Worm (Caenorhabditis elegans) whole organism, L2 larva: Measurements from ENCODE around the gene clc-11.

ENCODE experiments used
- F13H6.1 ChIP-seq: sonication (generic microtip); optimal IDR thresholded peaks from 2 replicates; lab custom pipeline; 2016; ENCODE audit warnings: missing genetic modification characterization, missing compliant biosample characterization
- R02D3.7 ChIP-seq: fragments of 150-350 bp; optimal IDR thresholded peaks from 2 replicates; lab custom pipeline; 2014; ENCODE audit warnings: missing biosample characterization, missing genetic modification characterization
- Y55F3AM.14 ChIP-seq: fragments of 200-800 bp; sonication (Bioruptor generic); optimal IDR thresholded peaks from 2 replicates; lab custom pipeline; 2018; ENCODE audit warnings: mild to moderate bottlenecking, missing genetic modification characterization, missing compliant biosample characterization
- aly-2 ChIP-seq: fragments of 150-350 bp; optimal IDR thresholded peaks from 2 replicates; lab custom pipeline; 2014; ENCODE audit warnings: missing biosample characterization, missing genetic modification characterization
- ama-1 ChIP-seq: fragments of 150-350 bp; optimal IDR thresholded peaks from 2 replicates; lab custom pipeline; 2018; ENCODE audit warnings: inconsistent platforms
- ceh-16 ChIP-seq: fragments of 150-350 bp; optimal IDR thresholded peaks from 2 replicates; lab custom pipeline; 2014; ENCODE audit warnings: missing biosample characterization, missing genetic modification characterization
- ceh-82 ChIP-seq: fragments of 150-350 bp; optimal IDR thresholded peaks from 2 replicates; lab custom pipeline; 2014; ENCODE audit warnings: missing biosample characterization, missing genetic modification characterization
- crh-2 ChIP-seq: sonication (generic microtip); optimal IDR thresholded peaks from 2 replicates; lab custom pipeline; 2017; ENCODE audit warnings: missing biosample characterization, missing genetic modification characterization
- dmd-4 ChIP-seq: sonication (generic microtip); optimal IDR thresholded peaks from 2 replicates; lab custom pipeline; 2017; ENCODE audit warnings: missing biosample characterization, missing genetic modification characterization
- egl-27 ChIP-seq: sonication (generic microtip); optimal IDR thresholded peaks from 3 replicates; lab custom pipeline; 2017; ENCODE audit warnings: missing biosample characterization, missing genetic modification reagents, missing genetic modification characterization
- elt-1 ChIP-seq: fragments of 150-350 bp; optimal IDR thresholded peaks from 2 replicates; lab custom pipeline; 2014; ENCODE audit warnings: missing biosample characterization, missing genetic modification characterization
- elt-3 ChIP-seq: sonication (generic microtip); optimal IDR thresholded peaks from 2 replicates; lab custom pipeline; 2017; ENCODE audit warnings: missing biosample characterization, missing genetic modification characterization
- fos-1 ChIP-seq: fragments of 150-350 bp; optimal IDR thresholded peaks from 2 replicates; lab custom pipeline; 2014; ENCODE audit warnings: missing biosample characterization, missing genetic modification characterization
- gmeb-1 ChIP-seq: fragments of 150-350 bp; optimal IDR thresholded peaks from 2 replicates; lab custom pipeline; 2014; ENCODE audit warnings: missing biosample characterization, missing genetic modification characterization
- lin-11 ChIP-seq: fragments of 150-350 bp; sonication (generic microtip); optimal IDR thresholded peaks from 2 replicates; lab custom pipeline; 2014; ENCODE audit warnings: missing biosample characterization, missing genetic modification characterization, inconsistent platforms, mixed read lengths
- lin-13 ChIP-seq: fragments of 150-350 bp; optimal IDR thresholded peaks from 2 replicates; lab custom pipeline; 2014; ENCODE audit warnings: missing biosample characterization, missing genetic modification reagents, missing genetic modification characterization
- lin-39 ChIP-seq: fragments of 150-350 bp; optimal IDR thresholded peaks from 2 replicates; lab custom pipeline; 2014; ENCODE audit warnings: missing biosample characterization, missing genetic modification reagents, missing genetic modification characterization
- mdl-1 ChIP-seq, 2 experiments: fragments of 150-350 bp in 1 of 2; sonication (generic microtip) in 1 of 2; optimal IDR thresholded peaks; 2 replicates each; lab custom pipeline; 2017; ENCODE audit warnings: missing biosample characterization in 2 of 2, missing genetic modification characterization in 2 of 2
- nhr-11 ChIP-seq: fragments of 150-350 bp; optimal IDR thresholded peaks from 2 replicates; lab custom pipeline; 2014; ENCODE audit warnings: missing biosample characterization, missing genetic modification characterization
- nhr-12 ChIP-seq: fragments of 150-350 bp; optimal IDR thresholded peaks from 2 replicates; lab custom pipeline; 2014; ENCODE audit warnings: missing biosample characterization, missing genetic modification characterization
- nhr-129 ChIP-seq: fragments of 150-350 bp; optimal IDR thresholded peaks from 2 replicates; lab custom pipeline; 2014; ENCODE audit warnings: missing biosample characterization, missing genetic modification characterization
- nhr-21 ChIP-seq: fragments of 150-350 bp; optimal IDR thresholded peaks from 2 replicates; lab custom pipeline; 2014; ENCODE audit warnings: missing biosample characterization, missing genetic modification characterization
- nhr-237 ChIP-seq: fragments of 150-350 bp; optimal IDR thresholded peaks from 2 replicates; lab custom pipeline; 2014; ENCODE audit warnings: missing biosample characterization, missing genetic modification characterization
- nhr-6 ChIP-seq: fragments of 150-350 bp; optimal IDR thresholded peaks from 2 replicates; lab custom pipeline; 2014; ENCODE audit warnings: missing biosample characterization, missing genetic modification characterization
- sem-4 ChIP-seq: fragments of 150-350 bp; optimal IDR thresholded peaks from 2 replicates; lab custom pipeline; 2014; ENCODE audit warnings: missing biosample characterization, missing genetic modification reagents, missing genetic modification characterization
- skn-1 ChIP-seq: sonication (generic microtip); optimal IDR thresholded peaks from 2 replicates; lab custom pipeline; 2017; ENCODE audit warnings: missing biosample characterization, missing genetic modification characterization
- sma-3 ChIP-seq: sonication (generic microtip); optimal IDR thresholded peaks from 2 replicates; lab custom pipeline; 2016; ENCODE audit warnings: missing genetic modification reagents, missing genetic modification characterization, missing compliant biosample characterization
- sma-9 ChIP-seq, 2 experiments: fragments of 150-350 bp in 1 of 2; sonication (generic microtip) in 1 of 2; optimal IDR thresholded peaks; 2 replicates each; lab custom pipeline; 2014 to 2016; ENCODE audit warnings: missing genetic modification characterization in 2 of 2, mild to moderate bottlenecking in 1 of 2, missing biosample characterization in 1 of 2, missing compliant biosample characterization in 1 of 2, missing genetic modification reagents in 1 of 2, moderate library complexity in 1 of 2
- snpc-4 ChIP-seq: fragments of 150-350 bp; optimal IDR thresholded peaks from 2 replicates; lab custom pipeline; 2014; ENCODE audit warnings: missing biosample characterization, missing genetic modification characterization
- unc-39 ChIP-seq: fragments of 150-350 bp; optimal IDR thresholded peaks from 2 replicates; lab custom pipeline; 2014; ENCODE audit warnings: missing biosample characterization, missing genetic modification characterization
- unc-55 ChIP-seq: fragments of 150-350 bp; sonication (generic microtip); optimal IDR thresholded peaks from 3 replicates; lab custom pipeline; 2014; ENCODE audit warnings: missing biosample characterization, missing genetic modification reagents, missing genetic modification characterization
- unc-62 ChIP-seq: fragments of 150-350 bp; optimal IDR thresholded peaks from 2 replicates; lab custom pipeline; 2014; ENCODE audit warnings: missing biosample characterization, missing genetic modification reagents, missing genetic modification characterization
- zag-1 ChIP-seq: fragments of 150-350 bp; optimal IDR thresholded peaks from 2 replicates; lab custom pipeline; 2014; ENCODE audit warnings: missing biosample characterization, missing genetic modification characterization
- ztf-1 ChIP-seq: fragments of 200-800 bp; sonication (Bioruptor generic); conservative IDR thresholded peaks from 2 replicates; pipeline ENCODE4 v1.3.6; 2022; ENCODE audit warnings: missing genetic modification characterization, missing compliant biosample characterization
- ztf-11 ChIP-seq: sonication (generic microtip); optimal IDR thresholded peaks from 2 replicates; lab custom pipeline; 2017; ENCODE audit warnings: missing biosample characterization, missing genetic modification characterization

The clc-11 gene

DNA sequence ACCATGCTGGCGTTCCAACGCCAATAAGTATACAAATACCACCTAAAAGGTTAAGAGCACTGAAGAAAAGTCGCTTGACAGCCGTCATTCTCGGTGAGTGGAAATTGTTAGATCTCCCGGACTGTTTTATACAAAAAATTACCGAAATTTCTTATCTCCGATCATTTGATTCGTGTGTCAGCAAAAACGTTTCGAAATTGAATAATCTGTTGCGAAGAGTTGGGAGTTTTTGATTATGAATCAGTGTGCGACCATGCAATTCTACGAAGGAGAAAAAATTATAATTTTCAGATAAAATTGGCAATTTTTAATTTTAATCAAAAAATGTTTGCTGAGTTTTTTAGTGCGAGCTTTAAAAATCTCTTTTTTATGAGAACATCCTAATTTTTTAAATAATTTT is at the start of gene clc-11:
Gene clc-11, minus strand, starts transcription at position 101 of the 400 bp plus-strand sequence.
- TF ChIP-seq sem-4 (tag; lab: Kevin White, UChicago) (no peak), unc-39 (tag; lab: Kevin White, UChicago) (no peak), Y55F3AM.14 (no peak), lin-13 (GFP tag; lab: Kevin White, UChicago) (no peak), fos-1 (tag; lab: Kevin White, UChicago) (peak; percentile 31), snpc-4 (no peak)

DNA sequence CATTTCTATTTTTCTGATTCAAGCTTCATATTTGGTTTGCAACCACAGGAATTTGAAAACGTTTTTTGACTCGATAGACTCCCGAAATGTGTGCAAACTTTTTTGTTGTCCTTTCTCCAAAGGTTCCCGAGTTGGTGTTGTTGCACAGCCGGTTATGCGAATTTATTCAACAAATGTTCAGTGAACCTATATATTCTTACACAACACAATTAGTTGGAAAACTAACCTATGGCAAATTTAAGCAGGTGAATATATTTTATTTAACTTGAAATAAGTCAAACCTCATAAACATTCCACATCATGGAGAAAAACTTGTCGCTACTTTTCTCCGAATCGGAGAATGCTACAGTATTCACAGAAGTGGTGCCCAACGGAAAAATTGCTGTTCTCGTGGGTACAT is 43.9 kb upstream of the clc-11 start, which contains the start of gene srz-14:
Gene srz-14, plus strand, starts transcription at position 301 of the 400 bp plus-strand sequence.
- TF ChIP-seq nhr-6 (tag; lab: Kevin White, UChicago) (no peak), nhr-12 (tag; lab: Kevin White, UChicago) (no peak), R02D3.7 (tag; lab: Kevin White, UChicago) (no peak), lin-11 (tag; lab: Kevin White, UChicago) (no peak), nhr-11 (tag; lab: Kevin White, UChicago) (no peak)

DNA sequence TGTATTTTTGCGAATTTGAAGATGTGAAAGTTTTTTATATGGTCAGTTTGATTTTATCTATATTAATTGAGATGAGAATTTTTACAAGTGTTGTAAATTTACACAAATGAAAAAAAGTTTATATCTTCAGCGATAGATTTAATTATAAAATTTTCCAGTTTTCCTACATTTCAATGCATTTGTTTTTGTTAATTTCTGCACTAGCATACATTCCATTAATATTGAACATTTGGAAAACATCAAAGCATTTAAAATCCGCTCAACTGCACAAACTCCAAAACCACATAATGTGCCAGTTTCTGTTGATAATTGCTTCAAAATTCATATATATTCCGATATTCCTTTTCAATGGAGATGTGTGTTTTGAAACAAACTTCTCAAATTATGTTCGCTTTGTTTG is 43.5 kb upstream of the clc-11 start, which contains the start of gene srh-277:
Gene srh-277, plus strand, starts transcription at position 301 of the 400 bp plus-strand sequence.
- no peak for TF ChIP-seq nhr-21 (tag; lab: Kevin White, UChicago)
- TF ChIP-seq zag-1 (tag; lab: Kevin White, UChicago) = no peak
- no peak for TF ChIP-seq skn-1 (tag; lab: Kevin White, UChicago)
- TF ChIP-seq F13H6.1 (tag; lab: Kevin White, UChicago) = no peak
- no peak for TF ChIP-seq ama-1
- TF ChIP-seq ztf-1 (GFP tag; lab: Robert Waterston, UW) = no peak
- no peak for TF ChIP-seq Y55F3AM.14
- no peak for TF ChIP-seq fos-1 (tag; lab: Kevin White, UChicago)
- TF ChIP-seq ztf-11 (tag; lab: Kevin White, UChicago) = no peak
- TF ChIP-seq elt-3 (tag; lab: Kevin White, UChicago) = no peak
- no peak for TF ChIP-seq sem-4 (tag; lab: Kevin White, UChicago)

DNA sequence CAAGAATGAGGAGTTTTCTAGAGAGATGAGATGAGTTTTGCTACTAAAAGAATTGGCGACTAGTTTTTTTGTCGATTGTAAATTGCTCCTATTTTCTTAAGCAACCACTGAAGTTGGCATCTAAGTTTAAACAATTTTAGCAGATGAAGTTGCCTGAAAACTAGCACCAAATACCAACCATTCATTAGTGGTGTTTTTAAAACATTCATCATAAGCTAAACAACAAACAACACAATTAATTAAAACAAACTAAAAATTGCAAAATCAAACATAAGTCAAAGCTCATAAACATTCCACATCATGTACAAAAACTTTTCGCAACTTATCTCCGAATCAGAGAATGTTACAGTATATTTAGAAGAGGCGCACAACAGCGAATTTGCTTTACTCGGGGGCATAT is 42.7 kb upstream of the clc-11 start, which contains the start of gene srz-13:
Gene srz-13, plus strand, starts transcription at position 301 of the 400 bp plus-strand sequence.
- TF ChIP-seq unc-55 (GFP tag; lab: Kevin White, UChicago) = no peak
- TF ChIP-seq lin-39 (tag; lab: Kevin White, UChicago) = no peak
- no peak for TF ChIP-seq sem-4 (tag; lab: Kevin White, UChicago)
- TF ChIP-seq nhr-237 = no peak

ce11 chrV:16180350-16180749 is 40.9 kb upstream of the clc-11 start, which contains the start of gene str-106:
Gene str-106, plus strand, starts transcription at chrV:16180650.
- TF ChIP-seq unc-62 (GFP tag; lab: Kevin White, UChicago) (no peak), crh-2 (tag; lab: Kevin White, UChicago) (no peak), nhr-129 (tag; lab: Kevin White, UChicago) (no peak), aly-2 (tag; lab: Kevin White, UChicago) (no peak), nhr-6 (tag; lab: Kevin White, UChicago) (no peak), sma-3 (GFP tag; lab: Kevin White, UChicago) (no peak), Y55F3AM.14 (no peak), sma-9 (GFP tag; optimal IDR thresholded peaks at IDR 0.05; lab: Kevin White, UChicago) (no peak), sma-9 (tag; optimal IDR thresholded peaks at IDR 0.05; lab: Kevin White, UChicago) (no peak), ceh-82 (tag; lab: Kevin White, UChicago) (no peak), mdl-1 (tag; optimal IDR thresholded peaks at IDR 0.05; lab: Kevin White, UChicago) (no peak), unc-55 (GFP tag; lab: Kevin White, UChicago) (no peak), ceh-16 (tag; lab: Kevin White, UChicago) (no peak), egl-27 (no peak), dmd-4 (tag; lab: Kevin White, UChicago) (no peak), zag-1 (tag; lab: Kevin White, UChicago) (no peak), gmeb-1 (tag; lab: Kevin White, UChicago) (no peak), ama-1 (no peak), elt-1 (tag; lab: Kevin White, UChicago) (no peak)
